Fruit fly (Drosophila melanogaster): Measurements from ENCODE around the gene CG32277.

The CG32277 gene

dm6 chr3L:3179474-3179873, 25.8 kb downstream of the CG32277 start (continued):
- TF ChIP-seq slbo (GFP tag; IDR thresholded peaks at IDR 0.05) (peak; percentile 85), E2f2 (GFP tag; IDR thresholded peaks at IDR 0.05) (peak; percentile 65), dm (GFP tag; optimal IDR thresholded peaks at IDR 0.05) (peak; percentile 59), CG6854 (GFP tag; optimal IDR thresholded peaks at IDR 0.05) (peak; percentile 82), Kr (GFP tag; optimal IDR thresholded peaks at IDR 0.05) (no peak), tx (GFP tag; optimal IDR thresholded peaks at IDR 0.05) (peak; percentile 35), sob (GFP tag; IDR thresholded peaks at IDR 0.05) (peak; percentile 89), hb (GFP tag; IDR thresholded peaks at IDR 0.05; ENCODE audit: partially characterized antibody) (no peak), CG9797 (GFP tag; optimal IDR thresholded peaks at IDR 0.05) (no peak), hth (optimal IDR thresholded peaks at IDR 0.05) (no peak), lmd (GFP tag; IDR thresholded peaks at IDR 0.05) (peak; percentile 90), CG17359 (tag; optimal IDR thresholded peaks at IDR 0.05) (no peak), Trl (optimal IDR thresholded peaks at IDR 0.05) (no peak), Trl (GFP tag; optimal IDR thresholded peaks at IDR 0.05) (peak; percentile 89), CG13123 (GFP tag; optimal IDR thresholded peaks at IDR 0.05) (no peak), CG7839 (tag; optimal IDR thresholded peaks at IDR 0.05) (peak; percentile 92), Atf6 (GFP tag; IDR thresholded peaks at IDR 0.05) (peak; percentile 90), Lpt (GFP tag; optimal IDR thresholded peaks at IDR 0.05) (no peak), CG16815 (GFP tag; optimal IDR thresholded peaks at IDR 0.05) (peak; percentile 57), CG2875 (GFP tag; optimal IDR thresholded peaks at IDR 0.05) (peak; percentile 83), CG10267 (tag; optimal IDR thresholded peaks at IDR 0.05) (peak; percentile 83), CG9876 (GFP tag; optimal IDR thresholded peaks at IDR 0.05) (no peak), emc (GFP tag; optimal IDR thresholded peaks at IDR 0.05) (no peak), vvl (GFP tag; IDR thresholded peaks at IDR 0.05) (peak; percentile 94), Dll (GFP tag; IDR thresholded peaks at IDR 0.05; ENCODE audit: partially characterized antibody) (no peak), CG10565 (GFP tag; optimal IDR thresholded peaks at IDR 0.05) (peak; percentile 70), CG2889 (GFP tag; IDR thresholded peaks at IDR 0.05) (peak; percentile 48; the same call in 1 of the 3 replicates), gcm2 (GFP tag; optimal IDR thresholded peaks at IDR 0.05) (peak; percentile 83), CG6654 (GFP tag; optimal IDR thresholded peaks at IDR 0.05) (peak; percentile 64), dmrt99B (tag; optimal IDR thresholded peaks at IDR 0.05) (no peak), CG15601 (tag; optimal IDR thresholded peaks at IDR 0.05) (no peak), CG6272 (GFP tag; IDR thresholded peaks at IDR 0.05) (peak; percentile 75), eyg (GFP tag; optimal IDR thresholded peaks at IDR 0.05) (peak; percentile 78), cg (GFP tag; optimal IDR thresholded peaks at IDR 0.05) (no peak), CG3407 (GFP tag; optimal IDR thresholded peaks at IDR 0.05) (peak; percentile 66), Ssrp (tag; optimal IDR thresholded peaks at IDR 0.05) (peak; percentile 75), dpn (GFP tag; optimal IDR thresholded peaks at IDR 0.05) (peak; percentile 85 to 89), CG18262 (tag; optimal IDR thresholded peaks at IDR 0.05) (peak; percentile 89), CG11696 (GFP tag; IDR thresholded peaks at IDR 0.05) (peak; percentile 99), CG10979 (tag; optimal IDR thresholded peaks at IDR 0.05) (peak; percentile 92), corto (GFP tag; optimal IDR thresholded peaks at IDR 0.05) (peak; percentile 77), CG9727 (GFP tag; optimal IDR thresholded peaks at IDR 0.05) (peak; percentile 80), CG14441 (GFP tag; IDR thresholded peaks at IDR 0.05) (peak; percentile 93), Ada2b (GFP tag; IDR thresholded peaks at IDR 0.05) (peak; percentile 94), Awh (GFP tag; IDR thresholded peaks at IDR 0.05) (peak; percentile 86), CG12744 (GFP tag; optimal IDR thresholded peaks at IDR 0.05) (peak; percentile 80), lov (optimal IDR thresholded peaks at IDR 0.05) (no peak), lov (GFP tag; IDR thresholded peaks at IDR 0.05) (peak; percentile 79; the same call in 1 of the 3 replicates), CG4820 (GFP tag; optimal IDR thresholded peaks at IDR 0.05) (peak; percentile 87), crc (GFP tag; optimal IDR thresholded peaks at IDR 0.05) (peak; percentile 78), Hmr (GFP tag; optimal IDR thresholded peaks at IDR 0.05) (peak; percentile 89), Poxn (GFP tag; IDR thresholded peaks at IDR 0.05) (peak; percentile 68), CG33213 (GFP tag; optimal IDR thresholded peaks at IDR 0.05) (peak; percentile 80)

All from whole organism, embryonic.